Fruit fly (Drosophila melanogaster): ENCODE data around the gene CG1824.

The CG1824 gene

DNA sequence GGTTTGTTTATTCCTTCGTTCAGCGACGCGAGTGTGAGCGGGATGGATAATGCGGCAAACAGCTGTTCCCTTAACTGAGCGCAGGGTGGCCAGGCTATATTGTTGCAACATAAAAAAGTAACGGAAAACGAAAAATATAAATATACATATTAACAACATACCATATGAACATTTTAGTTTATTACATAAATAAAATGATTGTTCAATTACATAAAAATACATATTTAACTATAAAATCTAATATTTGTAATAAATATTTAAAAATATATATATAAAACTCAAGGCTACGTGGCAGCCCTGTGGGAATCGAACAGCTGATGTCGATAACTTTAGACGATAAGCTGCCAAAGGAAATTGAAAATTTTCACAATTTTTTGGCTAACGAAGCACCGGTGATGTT is 34.1 kb upstream of the CG1824 start, which contains the start of the genes Aven and CG2540:
Gene Aven, minus strand, starts transcription at position 77 of the 400 bp plus-strand sequence.
Gene CG2540, plus strand, starts transcription at position 315 of the 400 bp plus-strand sequence.
- TF ChIP-seq CG5204 (GFP tag; optimal IDR thresholded peaks at IDR 0.05) (no peak), Mnt (GFP tag; optimal IDR thresholded peaks at IDR 0.05) (peak; percentile 64), CG11617 (GFP tag; optimal IDR thresholded peaks at IDR 0.05) (peak; percentile 91), Hr96 (GFP tag; optimal IDR thresholded peaks at IDR 0.05) (no peak), bab1 (GFP tag; optimal IDR thresholded peaks at IDR 0.05) (peak; percentile 94), cic (GFP tag; optimal IDR thresholded peaks at IDR 0.05) (peak; percentile 45), Clk (GFP tag; optimal IDR thresholded peaks at IDR 0.05) (peak; percentile 37), pad (GFP tag; optimal IDR thresholded peaks at IDR 0.05) (peak; percentile 75), CG33017 (tag; optimal IDR thresholded peaks at IDR 0.05) (peak; percentile 87), toe (GFP tag; optimal IDR thresholded peaks at IDR 0.05) (peak; percentile 34), cnc (optimal IDR thresholded peaks at IDR 0.05) (no peak), ovo (GFP tag; optimal IDR thresholded peaks at IDR 0.05) (peak; percentile 87), CG12768 (GFP tag; optimal IDR thresholded peaks at IDR 0.05) (peak; percentile 71), tj (GFP tag; optimal IDR thresholded peaks at IDR 0.05) (peak; percentile 69), CG7045 (GFP tag; optimal IDR thresholded peaks at IDR 0.05) (peak; percentile 74), CG7101 (tag; optimal IDR thresholded peaks at IDR 0.05) (peak; percentile 94), CG14711 (tag; optimal IDR thresholded peaks at IDR 0.05) (peak; percentile 99), Crg-1 (GFP tag; optimal IDR thresholded peaks at IDR 0.05) (peak; percentile 66), kay (GFP tag; ENCODE audit: borderline replicate concordance) (peak; percentile 37), CG1620 (GFP tag; optimal IDR thresholded peaks at IDR 0.05) (peak; percentile 31)

DNA sequence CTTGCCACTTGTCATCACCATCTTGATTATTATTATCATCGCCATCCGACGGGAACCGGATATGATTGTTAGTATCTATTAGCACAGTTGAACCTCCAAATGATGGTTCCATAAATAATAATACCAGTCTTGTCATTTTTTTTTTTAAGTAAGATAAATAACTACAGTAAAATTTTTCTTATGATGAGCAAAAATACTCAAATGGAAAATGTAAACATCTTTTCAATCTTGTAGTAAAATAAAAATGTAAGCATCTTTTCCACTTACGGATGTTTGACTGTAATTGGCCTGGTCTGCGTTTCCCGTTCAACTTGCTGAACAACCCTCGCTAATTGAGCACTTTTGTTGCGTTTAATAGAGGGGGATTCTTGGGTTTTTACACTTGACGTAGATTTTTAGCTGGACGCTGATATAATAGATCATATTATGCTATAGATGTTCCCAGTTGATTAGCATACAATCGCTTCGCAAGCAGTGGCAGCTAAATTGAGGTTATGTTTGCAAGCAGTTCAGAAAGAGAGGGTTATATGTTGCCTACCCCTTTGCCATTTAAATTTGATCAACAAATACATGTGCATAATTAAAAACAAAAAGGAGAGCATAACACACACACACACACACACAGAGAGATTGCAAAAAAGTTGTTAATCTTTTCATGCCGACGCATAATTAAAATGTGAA is 30.3 kb upstream of the CG1824 start:
- TF ChIP-seq Hr96 (GFP tag; optimal IDR thresholded peaks at IDR 0.05) (no peak), CG33017 (tag; optimal IDR thresholded peaks at IDR 0.05) (no peak), bab1 (GFP tag; optimal IDR thresholded peaks at IDR 0.05) (no peak), CG7045 (GFP tag; optimal IDR thresholded peaks at IDR 0.05) (no peak)

- no peak for TF ChIP-seq Crg-1 (GFP tag; optimal IDR thresholded peaks at IDR 0.05)
- no peak for TF ChIP-seq kay (GFP tag; ENCODE audit: borderline replicate concordance)
- TF ChIP-seq cic (GFP tag; optimal IDR thresholded peaks at IDR 0.05), result no peak
- TF ChIP-seq CG33017 (tag; optimal IDR thresholded peaks at IDR 0.05), result no peak
- no peak for TF ChIP-seq Clk (GFP tag; optimal IDR thresholded peaks at IDR 0.05)
- TF ChIP-seq pad (GFP tag; optimal IDR thresholded peaks at IDR 0.05), result no peak
- TF ChIP-seq ovo (GFP tag; optimal IDR thresholded peaks at IDR 0.05), result no peak
- TF ChIP-seq CG5204 (GFP tag; optimal IDR thresholded peaks at IDR 0.05), result no peak
- no peak for TF ChIP-seq CG11617 (GFP tag; optimal IDR thresholded peaks at IDR 0.05)
- no peak for TF ChIP-seq toe (GFP tag; optimal IDR thresholded peaks at IDR 0.05)
- TF ChIP-seq CG1620 (GFP tag; optimal IDR thresholded peaks at IDR 0.05), result no peak
- no peak for TF ChIP-seq bab1 (GFP tag; optimal IDR thresholded peaks at IDR 0.05)
- TF ChIP-seq Hr96 (GFP tag; optimal IDR thresholded peaks at IDR 0.05), result no peak
- TF ChIP-seq CG7045 (GFP tag; optimal IDR thresholded peaks at IDR 0.05), result no peak
- no peak for TF ChIP-seq CG7101 (tag; optimal IDR thresholded peaks at IDR 0.05)
- TF ChIP-seq CG12768 (GFP tag; optimal IDR thresholded peaks at IDR 0.05), result no peak
Measured at dm6 chrX:12623992-12624391, 28.6 kb upstream of the CG1824 start, which contains the start of gene CG15728. CG15728 (plus strand) TSS chrX:12624292.

dm6 chrX:12621640-12622039 is 26.2 kb upstream of the CG1824 start:
- TF ChIP-seq Clk (GFP tag; optimal IDR thresholded peaks at IDR 0.05) (no peak), kay (GFP tag; ENCODE audit: borderline replicate concordance) (no peak), CG14711 (tag; optimal IDR thresholded peaks at IDR 0.05) (no peak), bab1 (GFP tag; optimal IDR thresholded peaks at IDR 0.05) (no peak), toe (GFP tag; optimal IDR thresholded peaks at IDR 0.05) (no peak), Hr96 (GFP tag; optimal IDR thresholded peaks at IDR 0.05) (no peak), cnc (optimal IDR thresholded peaks at IDR 0.05) (no peak), CG12768 (GFP tag; optimal IDR thresholded peaks at IDR 0.05) (no peak), Mnt (GFP tag; optimal IDR thresholded peaks at IDR 0.05) (no peak), CG1620 (GFP tag; optimal IDR thresholded peaks at IDR 0.05) (no peak)

DNA sequence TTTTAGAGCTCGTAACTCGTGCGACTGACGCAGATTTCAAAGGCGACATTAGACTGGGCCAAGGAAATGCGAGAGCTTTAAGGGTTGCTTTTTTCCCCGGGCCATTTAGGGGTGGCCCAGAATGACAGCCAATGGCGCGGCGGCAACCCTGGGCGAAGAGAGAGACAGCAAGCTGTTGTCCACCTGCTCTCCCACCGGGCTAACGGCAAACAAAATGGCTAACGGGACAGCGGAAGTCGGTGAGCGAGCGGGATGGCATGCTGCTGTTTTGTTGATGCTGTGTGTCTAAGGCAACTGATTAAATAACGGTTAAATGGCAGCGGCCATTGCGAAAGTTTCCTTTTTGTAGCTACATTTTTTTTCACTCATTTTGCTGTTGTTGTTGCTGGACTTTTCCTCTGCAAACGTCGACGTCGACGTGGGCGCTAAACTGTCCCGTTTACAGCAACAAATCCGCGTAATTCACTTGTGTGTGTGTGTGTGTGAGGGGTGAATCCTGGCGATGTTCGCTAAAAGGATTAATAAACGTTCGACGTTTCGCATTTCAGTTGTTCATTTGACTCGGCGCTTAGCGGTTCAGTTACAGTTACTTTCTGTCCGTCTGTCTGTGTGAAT is 20.4 kb upstream of the CG1824 start, which contains the start of gene CG11085:
Gene CG11085, plus strand, starts transcription at position 565 of the 615 bp plus-strand sequence.
- no peak for TF ChIP-seq CG7045 (GFP tag; optimal IDR thresholded peaks at IDR 0.05)
- TF ChIP-seq Hr96 (GFP tag; optimal IDR thresholded peaks at IDR 0.05), result no peak
- TF ChIP-seq CG7101 (tag; optimal IDR thresholded peaks at IDR 0.05), result no peak
- no peak for TF ChIP-seq Crg-1 (GFP tag; optimal IDR thresholded peaks at IDR 0.05)
- TF ChIP-seq kay (GFP tag; ENCODE audit: borderline replicate concordance), result no peak
- TF ChIP-seq toe (GFP tag; optimal IDR thresholded peaks at IDR 0.05), result no peak
- no peak for TF ChIP-seq CG11617 (GFP tag; optimal IDR thresholded peaks at IDR 0.05)
- no peak for TF ChIP-seq Clk (GFP tag; optimal IDR thresholded peaks at IDR 0.05)
- no peak for TF ChIP-seq Mnt (GFP tag; optimal IDR thresholded peaks at IDR 0.05)
- no peak for TF ChIP-seq ovo (GFP tag; optimal IDR thresholded peaks at IDR 0.05)
- TF ChIP-seq cic (GFP tag; optimal IDR thresholded peaks at IDR 0.05), result no peak
- TF ChIP-seq bab1 (GFP tag; optimal IDR thresholded peaks at IDR 0.05), result no peak
- no peak for TF ChIP-seq CG12768 (GFP tag; optimal IDR thresholded peaks at IDR 0.05)
- no peak for TF ChIP-seq CG1620 (GFP tag; optimal IDR thresholded peaks at IDR 0.05)
- TF ChIP-seq CG5204 (GFP tag; optimal IDR thresholded peaks at IDR 0.05), result no peak
- TF ChIP-seq cnc (optimal IDR thresholded peaks at IDR 0.05), result no peak
- no peak for TF ChIP-seq tj (GFP tag; optimal IDR thresholded peaks at IDR 0.05)
- TF ChIP-seq CG33017 (tag; optimal IDR thresholded peaks at IDR 0.05), result no peak
- TF ChIP-seq pad (GFP tag; optimal IDR thresholded peaks at IDR 0.05), result no peak

Data from whole organism, adult.